Fruit fly (Drosophila melanogaster): Measurements from ENCODE around the gene Tsp74F.

The Tsp74F gene

dm6 chr3L:17925180-17925753 is 29.6 kb upstream of the Tsp74F start:
- TF ChIP-seq HLH106 (tag; optimal IDR thresholded peaks at IDR 0.05) (peak; percentile 32), brk (GFP tag; optimal IDR thresholded peaks at IDR 0.05) (no peak), fru (GFP tag; optimal IDR thresholded peaks at IDR 0.05) (peak; percentile 16), Jra (GFP tag; optimal IDR thresholded peaks at IDR 0.05) (no peak), Hr83 (GFP tag; optimal IDR thresholded peaks at IDR 0.05; ENCODE audit: poor library complexity, severe bottlenecking) (no peak), tai (GFP tag; optimal IDR thresholded peaks at IDR 0.05) (peak; percentile 38), Myc (optimal IDR thresholded peaks at IDR 0.05) (no peak), Mio (GFP tag; optimal IDR thresholded peaks at IDR 0.05) (no peak), Hr78 (GFP tag; optimal IDR thresholded peaks at IDR 0.05) (no peak), CrebA (GFP tag; optimal IDR thresholded peaks at IDR 0.05; ENCODE audit: borderline replicate concordance) (peak; percentile 74), rgr (GFP tag; optimal IDR thresholded peaks at IDR 0.05) (no peak), Dif (GFP tag; optimal IDR thresholded peaks at IDR 0.05; ENCODE audit: partially characterized antibody) (no peak), OdsH (GFP tag; optimal IDR thresholded peaks at IDR 0.05) (peak; percentile 1), usp (GFP tag; optimal IDR thresholded peaks at IDR 0.05) (no peak), psq (GFP tag; optimal IDR thresholded peaks at IDR 0.05) (no peak), N (GFP tag; optimal IDR thresholded peaks at IDR 0.05) (no peak), br (GFP tag; optimal IDR thresholded peaks at IDR 0.05) (no peak), lola (GFP tag; optimal IDR thresholded peaks at IDR 0.05) (no peak), sage (GFP tag; optimal IDR thresholded peaks at IDR 0.05) (peak; percentile 15), Dfd (GFP tag; optimal IDR thresholded peaks at IDR 0.05) (no peak), sv (GFP tag; optimal IDR thresholded peaks at IDR 0.05) (no peak), Rel (GFP tag; optimal IDR thresholded peaks at IDR 0.05) (no peak), Rel (tag; optimal IDR thresholded peaks at IDR 0.05) (peak; percentile 73), ey (GFP tag; optimal IDR thresholded peaks at IDR 0.05) (peak; percentile 12), Sp1 (GFP tag; optimal IDR thresholded peaks at IDR 0.05) (peak; percentile 32), GATAd (GFP tag; optimal IDR thresholded peaks at IDR 0.05) (no peak), dsf (GFP tag; optimal IDR thresholded peaks at IDR 0.05; ENCODE audit: borderline replicate concordance) (no peak), Abd-B (GFP tag; optimal IDR thresholded peaks at IDR 0.05) (no peak), Hnf4 (GFP tag; optimal IDR thresholded peaks at IDR 0.05) (peak; percentile 7), foxo (GFP tag; optimal IDR thresholded peaks at IDR 0.05) (no peak), dmrt93B (GFP tag; optimal IDR thresholded peaks at IDR 0.05) (no peak), h (GFP tag; optimal IDR thresholded peaks at IDR 0.05) (peak; percentile 43), pan (optimal IDR thresholded peaks at IDR 0.05) (no peak), woc (GFP tag; optimal IDR thresholded peaks at IDR 0.05) (no peak), jim (GFP tag; optimal IDR thresholded peaks at IDR 0.05) (no peak), CG32264 (GFP tag; optimal IDR thresholded peaks at IDR 0.05) (no peak), Vsx2 (GFP tag; optimal IDR thresholded peaks at IDR 0.05; ENCODE audit: partially characterized antibody) (no peak), dl (GFP tag; optimal IDR thresholded peaks at IDR 0.05; ENCODE audit: insufficient read depth in 1 of 2, partially characterized antibody in 2 of 2) (no peak), CG9705 (GFP tag; optimal IDR thresholded peaks at IDR 0.05) (no peak)

DNA sequence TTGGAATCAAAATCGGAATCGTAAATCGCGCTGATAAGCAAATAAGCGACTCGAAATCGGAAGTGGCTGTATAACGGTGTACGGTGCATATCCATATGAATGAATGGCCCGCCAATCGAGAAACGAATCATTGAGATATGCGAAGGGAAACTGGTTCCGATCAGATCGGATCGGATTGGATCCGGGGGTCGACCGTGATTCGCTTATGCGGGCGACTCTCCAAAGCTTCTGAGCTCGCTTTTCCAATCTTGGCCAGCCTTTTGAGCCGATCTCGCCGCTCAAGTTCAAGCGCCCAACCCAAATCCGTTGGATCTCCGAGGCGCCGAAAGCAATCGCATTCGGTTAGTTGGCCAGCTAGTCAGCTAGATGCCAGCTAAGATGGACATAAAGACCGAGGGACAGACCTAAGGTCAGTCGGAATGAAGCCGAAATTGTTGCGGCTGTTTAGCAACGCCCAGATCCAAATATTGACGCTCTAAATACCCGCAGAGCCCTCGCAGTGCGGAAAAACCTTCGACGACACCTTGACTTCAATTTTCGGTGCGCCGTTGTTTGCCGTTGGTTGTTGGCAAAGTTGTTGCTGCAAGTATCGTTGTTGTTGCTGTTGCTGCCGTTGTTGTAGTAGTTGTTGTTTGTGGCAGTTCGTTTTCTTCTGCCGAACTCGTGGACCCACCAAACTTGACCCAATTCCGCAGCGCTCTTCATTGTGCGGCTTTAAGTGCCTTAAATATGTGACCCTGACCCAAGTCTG is 28.5 kb upstream of the Tsp74F start:
- TF ChIP-seq brk (GFP tag; optimal IDR thresholded peaks at IDR 0.05) (no peak), GATAd (GFP tag; optimal IDR thresholded peaks at IDR 0.05) (no peak), Jra (GFP tag; optimal IDR thresholded peaks at IDR 0.05) (no peak), HLH106 (tag; optimal IDR thresholded peaks at IDR 0.05) (no peak), CrebA (GFP tag; optimal IDR thresholded peaks at IDR 0.05; ENCODE audit: borderline replicate concordance) (no peak), lola (GFP tag; optimal IDR thresholded peaks at IDR 0.05) (no peak), pan (optimal IDR thresholded peaks at IDR 0.05) (no peak), Abd-B (GFP tag; optimal IDR thresholded peaks at IDR 0.05) (no peak), N (GFP tag; optimal IDR thresholded peaks at IDR 0.05) (no peak), Hnf4 (GFP tag; optimal IDR thresholded peaks at IDR 0.05) (no peak), woc (GFP tag; optimal IDR thresholded peaks at IDR 0.05) (no peak), tai (GFP tag; optimal IDR thresholded peaks at IDR 0.05) (no peak), Dfd (GFP tag; optimal IDR thresholded peaks at IDR 0.05) (no peak), sage (GFP tag; optimal IDR thresholded peaks at IDR 0.05) (no peak), Sp1 (GFP tag; optimal IDR thresholded peaks at IDR 0.05) (no peak), Vsx2 (GFP tag; optimal IDR thresholded peaks at IDR 0.05; ENCODE audit: partially characterized antibody) (no peak), dl (GFP tag; optimal IDR thresholded peaks at IDR 0.05; ENCODE audit: insufficient read depth in 1 of 2, partially characterized antibody in 2 of 2) (no peak)

Measured in whole organism, wandering third instar larva.